Fruit fly (Drosophila melanogaster) whole organism, pupa: Measurements from ENCODE around the gene Rm62.

ENCODE experiments used
- CG10348 ChIP-seq: fragments of 200-800 bp; sonication (Bioruptor generic); IDR thresholded peaks from 2 replicates; pipeline ENCODE4 v1.3.6; 2022; ENCODE audit warnings: missing biosample characterization, missing genetic modification characterization
- CG12605 ChIP-seq: fragments of 200-800 bp; sonication (Bioruptor generic); IDR thresholded peaks from 2 replicates; pipeline ENCODE4 v1.3.6; 2022; ENCODE audit warnings: missing biosample characterization, missing genetic modification characterization
- CG13204 ChIP-seq: fragments of 200-800 bp; sonication (Bioruptor generic); optimal IDR thresholded peaks from 2 replicates; lab custom pipeline; 2018; ENCODE audit warnings: missing biosample characterization, mild to moderate bottlenecking, missing genetic modification characterization, moderate library complexity
- CG14655 ChIP-seq: fragments of 200-800 bp; sonication (Bioruptor generic); optimal IDR thresholded peaks from 3 replicates; lab custom pipeline; 2017; ENCODE audit warnings: mild to moderate bottlenecking, missing biosample characterization, missing genetic modification reagents, missing genetic modification characterization
- CG15710 ChIP-seq: fragments of 200-800 bp; sonication (Bioruptor generic); optimal IDR thresholded peaks from 2 replicates; lab custom pipeline; 2018; ENCODE audit warnings: missing biosample characterization, mild to moderate bottlenecking, missing genetic modification characterization, moderate library complexity
- CG17806 ChIP-seq: fragments of 200-800 bp; sonication (Bioruptor generic); optimal IDR thresholded peaks from 2 replicates; lab custom pipeline; 2018; ENCODE audit warnings: missing biosample characterization, mild to moderate bottlenecking, missing genetic modification characterization, moderate library complexity
- CG32121 ChIP-seq: fragments of 200-800 bp; sonication (Bioruptor generic); IDR thresholded peaks from 2 replicates; pipeline ENCODE4 v1.3.6; 2022; ENCODE audit warnings: missing biosample characterization, missing genetic modification characterization
- CG34367 ChIP-seq: fragments of 200-800 bp; sonication (Bioruptor generic); optimal IDR thresholded peaks from 2 replicates; lab custom pipeline; 2018; ENCODE audit warnings: missing biosample characterization, mild to moderate bottlenecking, missing genetic modification characterization
- CG4496 ChIP-seq: fragments of 200-800 bp; sonication (Bioruptor generic); IDR thresholded peaks from 3 replicates; pipeline ENCODE4 v1.3.6; 2022; ENCODE audit warnings: missing biosample characterization, missing genetic modification characterization
- CG8159 ChIP-seq: fragments of 200-800 bp; sonication (Bioruptor generic); optimal IDR thresholded peaks from 3 replicates; lab custom pipeline; 2018; ENCODE audit warnings: missing biosample characterization, mild to moderate bottlenecking, missing genetic modification characterization, moderate library complexity
- CG8301 ChIP-seq: fragments of 200-800 bp; sonication (Bioruptor generic); optimal IDR thresholded peaks from 2 replicates; lab custom pipeline; 2018; ENCODE audit warnings: missing biosample characterization, mild to moderate bottlenecking, missing genetic modification characterization
- CG9948 ChIP-seq: fragments of 200-800 bp; sonication (Bioruptor generic); optimal IDR thresholded peaks from 2 replicates; lab custom pipeline; 2018; ENCODE audit warnings: missing biosample characterization, mild to moderate bottlenecking, missing genetic modification characterization, moderate library complexity
- D1 ChIP-seq: fragments of 200-800 bp; sonication (Bioruptor generic); optimal IDR thresholded peaks from 2 replicates; lab custom pipeline; 2018; ENCODE audit warnings: missing biosample characterization, mild to moderate bottlenecking, missing genetic modification characterization, moderate library complexity
- EcR ChIP-seq: fragments of 200-800 bp; sonication (Bioruptor generic); optimal IDR thresholded peaks from 3 replicates; lab custom pipeline; 2019; ENCODE audit warnings: missing biosample characterization, missing genetic modification characterization, mild to moderate bottlenecking, moderate library complexity, missing genetic modification reagents
- Ets98B ChIP-seq: fragments of 200-800 bp; sonication (Bioruptor generic); IDR thresholded peaks from 2 replicates; pipeline ENCODE4 v1.3.6; 2022; ENCODE audit warnings: missing biosample characterization, missing genetic modification characterization
- Pif1A ChIP-seq: fragments of 200-800 bp; sonication (Bioruptor generic); optimal IDR thresholded peaks from 3 replicates; lab custom pipeline; 2016; ENCODE audit warnings: missing biosample characterization, missing genetic modification characterization
- Pif1B ChIP-seq: fragments of 200-800 bp; sonication (Bioruptor generic); optimal IDR thresholded peaks from 3 replicates; lab custom pipeline; 2016; ENCODE audit warnings: missing biosample characterization, missing genetic modification characterization
- Snoo ChIP-seq: fragments of 200-800 bp; sonication (Bioruptor generic); optimal IDR thresholded peaks from 3 replicates; lab custom pipeline; 2017; ENCODE audit warnings: missing biosample characterization, mild to moderate bottlenecking, missing genetic modification characterization, inconsistent platforms
- fd96Ca ChIP-seq: fragments of 200-800 bp; sonication (Bioruptor generic); IDR thresholded peaks from 3 replicates; pipeline ENCODE4 v1.3.6; 2022; ENCODE audit warnings: missing biosample characterization, missing genetic modification characterization
- gl ChIP-seq: fragments of 200-800 bp; sonication (Bioruptor generic); optimal IDR thresholded peaks from 2 replicates; lab custom pipeline; 2018; ENCODE audit warnings: missing biosample characterization, mild to moderate bottlenecking, missing genetic modification characterization
- rn ChIP-seq: fragments of 200-800 bp; sonication (Bioruptor generic); IDR thresholded peaks from 2 replicates; pipeline ENCODE4 v1.3.6; 2022; ENCODE audit warnings: missing biosample characterization, missing genetic modification characterization

Gene Rm62

dm6 chr3R:6008202-6009062, at the start of gene Rm62:
Gene Rm62 (minus strand): TSS chr3R:6008579.
- TF ChIP-seq gl (no peak), CG4496 (GFP tag; lab: Robert Waterston, UW) (peak; percentile 62; the same call in 2 of the 3 replicates), CG14655 (peak; percentile 18), CG17806 (no peak)

DNA sequence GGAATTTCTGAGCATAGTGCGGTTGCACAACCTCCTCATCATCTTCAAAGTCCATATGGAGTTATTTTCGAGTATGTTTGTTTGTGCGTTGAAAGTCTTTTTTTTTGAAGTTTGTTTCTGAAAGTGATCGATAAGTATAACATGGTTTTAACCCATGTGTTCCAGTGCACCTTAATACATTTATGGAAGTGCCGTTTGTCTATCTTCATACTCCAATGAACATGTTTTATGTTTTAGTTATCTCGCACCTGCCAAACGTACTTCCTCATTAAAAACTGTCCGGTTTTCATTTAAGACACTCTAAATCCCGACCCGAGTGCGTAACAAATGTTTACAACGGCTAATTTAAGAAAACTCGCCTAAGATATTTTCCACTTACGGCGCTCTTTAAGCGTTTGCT, 49.1 kb upstream of the Rm62 start, which contains the start of gene CG15580:
Gene CG15580 (minus strand): TSS at position 101 of the 400 bp plus-strand sequence.
- no peak for TF ChIP-seq fd96Ca (GFP tag; lab: Robert Waterston, UW)
- TF ChIP-seq CG4496 (GFP tag; lab: Robert Waterston, UW) = no peak
- TF ChIP-seq D1 (tag; lab: Kevin White, UChicago) = no peak
- TF ChIP-seq CG12605 = no peak
- TF ChIP-seq CG8301 (tag; lab: Kevin White, UChicago) = no peak
- TF ChIP-seq CG8159 (tag; lab: Kevin White, UChicago) = no peak
- no peak for TF ChIP-seq CG17806
- no peak for TF ChIP-seq EcR (GFP tag; lab: Kevin White, UChicago)
- TF ChIP-seq CG9948 (tag; lab: Kevin White, UChicago) = no peak
- TF ChIP-seq Snoo (tag; lab: Kevin White, UChicago) = no peak
- no peak for TF ChIP-seq Pif1B
- no peak for TF ChIP-seq gl
- TF ChIP-seq CG13204 (GFP tag; lab: Kevin White, UChicago) = no peak
- no peak for TF ChIP-seq CG14655
- TF ChIP-seq CG10348 (GFP tag; lab: Robert Waterston, UW) = no peak
- TF ChIP-seq Ets98B (GFP tag; lab: Robert Waterston, UW) = no peak

- TF ChIP-seq Ets98B (GFP tag; lab: Robert Waterston, UW) (no peak), CG32121 (GFP tag; lab: Robert Waterston, UW) (no peak), CG17806 (no peak), rn (GFP tag; lab: Robert Waterston, UW) (no peak), CG8301 (tag; lab: Kevin White, UChicago) (no peak), CG10348 (GFP tag; lab: Robert Waterston, UW) (no peak), CG13204 (GFP tag; lab: Kevin White, UChicago) (no peak), Snoo (tag; lab: Kevin White, UChicago) (no peak), CG8159 (tag; lab: Kevin White, UChicago) (no peak), gl (no peak), CG9948 (tag; lab: Kevin White, UChicago) (no peak), D1 (tag; lab: Kevin White, UChicago) (no peak), Pif1B (no peak)
Measured at dm6 chr3R:6038200-6038599, 29.8 kb upstream of the Rm62 start.

DNA sequence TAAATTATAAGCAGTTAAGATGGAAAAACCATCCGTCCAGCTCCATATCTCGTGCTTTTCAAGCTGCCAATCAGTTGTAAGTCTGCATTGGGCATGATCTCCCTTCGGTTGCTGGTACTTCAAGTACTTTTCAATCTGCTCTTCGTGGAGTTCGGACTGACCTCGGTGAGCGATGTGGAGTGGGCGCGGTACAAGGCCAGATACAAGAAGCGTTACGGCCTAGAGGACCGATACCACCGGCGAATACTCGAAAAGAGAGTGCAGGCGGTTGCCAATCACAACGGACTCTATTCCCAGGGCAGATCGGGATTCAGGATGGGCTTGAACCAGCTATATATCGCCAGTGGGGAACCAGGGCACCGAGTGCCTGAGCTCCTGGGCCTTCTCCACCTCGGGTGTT, 19.3 kb upstream of the Rm62 start:
- TF ChIP-seq CG9948 (tag; lab: Kevin White, UChicago) = no peak
- no peak for TF ChIP-seq CG34367
- no peak for TF ChIP-seq D1 (tag; lab: Kevin White, UChicago)
- TF ChIP-seq CG14655 = no peak
- TF ChIP-seq CG32121 (GFP tag; lab: Robert Waterston, UW) = no peak
- no peak for TF ChIP-seq Ets98B (GFP tag; lab: Robert Waterston, UW)
- no peak for TF ChIP-seq EcR (GFP tag; lab: Kevin White, UChicago)
- TF ChIP-seq CG4496 (GFP tag; lab: Robert Waterston, UW) = no peak
- TF ChIP-seq CG12605 = no peak
- TF ChIP-seq CG15710 (tag; lab: Kevin White, UChicago) = no peak
- no peak for TF ChIP-seq CG8159 (tag; lab: Kevin White, UChicago)
- TF ChIP-seq fd96Ca (GFP tag; lab: Robert Waterston, UW) = no peak
- no peak for TF ChIP-seq Snoo (tag; lab: Kevin White, UChicago)
- no peak for TF ChIP-seq CG10348 (GFP tag; lab: Robert Waterston, UW)
- no peak for TF ChIP-seq Pif1A
- TF ChIP-seq CG8301 (tag; lab: Kevin White, UChicago) = no peak

- no peak for TF ChIP-seq Pif1B
Measured at dm6 chr3R:6027138-6027537, 18.8 kb upstream of the Rm62 start, which contains the start of gene CtsL3. Gene CtsL3 (minus strand): TSS chr3R:6027238.

- TF ChIP-seq CG14655 (no peak), CG32121 (GFP tag; lab: Robert Waterston, UW) (no peak)
- TF ChIP-seq, all 21 proteins: peak for 0
Measured at dm6 chr3R:6025227-6025626, 16.8 kb upstream of the Rm62 start.

dm6 chr3R:6011832-6012231, 3.5 kb upstream of the Rm62 start, which contains the start of gene CG10280:
Gene CG10280 (minus strand): TSS chr3R:6011932.
- no peak for TF ChIP-seq fd96Ca (GFP tag; lab: Robert Waterston, UW)
- TF ChIP-seq CG32121 (GFP tag; lab: Robert Waterston, UW) = no peak
- no peak for TF ChIP-seq Pif1A
- no peak for TF ChIP-seq gl
- TF ChIP-seq CG15710 (tag; lab: Kevin White, UChicago) = no peak
- no peak for TF ChIP-seq CG13204 (GFP tag; lab: Kevin White, UChicago)
- no peak for TF ChIP-seq CG4496 (GFP tag; lab: Robert Waterston, UW)
- TF ChIP-seq CG8301 (tag; lab: Kevin White, UChicago) = no peak
- TF ChIP-seq, all 21 proteins: peak for 0
